Worm (Caenorhabditis elegans): ENCODE measurements around the gene efhc-1.

The efhc-1 gene

ce11 chrX:10332035-10332614 lies 26.1 kb upstream of the efhc-1 start (continued):
- no peak for TF ChIP-seq nhr-77 (tag; optimal IDR thresholded peaks at IDR 0.05)
- TF ChIP-seq sem-4 (tag; optimal IDR thresholded peaks at IDR 0.05): peak; percentile 68
- TF ChIP-seq alr-1 (tag; optimal IDR thresholded peaks at IDR 0.05): no peak
- peak; percentile 2 for TF ChIP-seq nhr-6 (tag; optimal IDR thresholded peaks at IDR 0.05)
- no peak for TF ChIP-seq nhr-237 (tag; optimal IDR thresholded peaks at IDR 0.05)
- no peak for TF ChIP-seq ama-1 (optimal IDR thresholded peaks at IDR 0.05)
- TF ChIP-seq snpc-4 (tag; optimal IDR thresholded peaks at IDR 0.05): no peak
- TF ChIP-seq unc-55 (GFP tag; optimal IDR thresholded peaks at IDR 0.05): no peak
- TF ChIP-seq peb-1 (tag; optimal IDR thresholded peaks at IDR 0.05): no peak
- TF ChIP-seq ceh-16 (tag; optimal IDR thresholded peaks at IDR 0.05): no peak
- peak; percentile 39 for TF ChIP-seq nhr-21 (tag; optimal IDR thresholded peaks at IDR 0.05)
- no peak for TF ChIP-seq dmd-4 (tag; optimal IDR thresholded peaks at IDR 0.05)
- TF ChIP-seq gmeb-1 (tag; optimal IDR thresholded peaks at IDR 0.05): no peak
- TF ChIP-seq sma-3 (GFP tag; optimal IDR thresholded peaks at IDR 0.05): peak; percentile 77
- peak; percentile 6 for TF ChIP-seq lin-13 (GFP tag; optimal IDR thresholded peaks at IDR 0.05)
- TF ChIP-seq elt-1 (tag; optimal IDR thresholded peaks at IDR 0.05): no peak
- peak; percentile 27 for TF ChIP-seq crh-2 (tag; optimal IDR thresholded peaks at IDR 0.05)
- TF ChIP-seq zag-1 (tag; optimal IDR thresholded peaks at IDR 0.05): no peak
- TF ChIP-seq ztf-1 (GFP tag; conservative IDR thresholded peaks at IDR 0.05): no peak
- no peak for TF ChIP-seq nhr-23 (tag; optimal IDR thresholded peaks at IDR 0.05)
- peak; percentile 39 for TF ChIP-seq F13H6.1 (tag; optimal IDR thresholded peaks at IDR 0.05)
- peak; percentile 50 for TF ChIP-seq nhr-129 (tag; optimal IDR thresholded peaks at IDR 0.05)
- no peak for TF ChIP-seq ZK546.5 (tag; optimal IDR thresholded peaks at IDR 0.05)
- no peak for TF ChIP-seq aly-2 (tag; optimal IDR thresholded peaks at IDR 0.05)
- no peak for TF ChIP-seq ztf-11 (tag; optimal IDR thresholded peaks at IDR 0.05)
- no peak for TF ChIP-seq R02D3.7 (tag; optimal IDR thresholded peaks at IDR 0.05)
- no peak for TF ChIP-seq mbf-1 (tag; optimal IDR thresholded peaks at IDR 0.05)
- no peak for TF ChIP-seq nhr-12 (tag; optimal IDR thresholded peaks at IDR 0.05)
- TF ChIP-seq fos-1 (tag; optimal IDR thresholded peaks at IDR 0.05): peak; percentile 40
- no peak for TF ChIP-seq ztf-4 (tag; optimal IDR thresholded peaks at IDR 0.05)

DNA sequence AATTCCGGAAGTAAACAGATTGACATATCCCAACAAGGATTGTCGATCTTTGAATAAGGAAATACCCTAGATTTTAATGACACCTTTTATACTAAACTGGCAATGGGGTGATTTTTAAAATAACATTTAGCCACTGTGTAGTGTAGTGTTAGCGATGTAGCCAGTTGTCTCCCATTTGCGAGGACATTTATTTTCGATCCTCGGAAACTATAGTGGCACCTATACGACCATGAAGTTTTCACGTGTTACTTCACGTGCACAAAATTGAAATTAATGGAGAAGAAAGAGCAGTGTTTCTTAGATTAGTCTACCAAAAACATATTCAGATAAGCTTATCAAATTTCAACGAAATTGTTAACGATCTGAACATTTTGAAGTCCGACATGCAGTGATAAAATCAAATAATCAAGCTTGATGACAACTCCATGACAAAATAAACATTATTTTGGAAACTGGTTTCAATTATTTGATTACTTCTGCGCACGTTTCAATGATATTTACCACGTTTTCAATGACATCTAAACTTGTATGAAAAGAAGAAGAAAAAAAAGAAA lies 24.8 kb upstream of the efhc-1 start, which contains the start of gene R07E3.4:
Gene R07E3.4 (minus strand): TSS at position 51 of the 554 bp plus-strand sequence.
- no peak for TF ChIP-seq nhr-77 (tag; optimal IDR thresholded peaks at IDR 0.05)
- no peak for TF ChIP-seq R02D3.7 (tag; optimal IDR thresholded peaks at IDR 0.05)
- peak; percentile 23 for TF ChIP-seq sma-3 (GFP tag; optimal IDR thresholded peaks at IDR 0.05)
- peak; percentile 75 for TF ChIP-seq egl-27 (tag; optimal IDR thresholded peaks at IDR 0.05)
- TF ChIP-seq fos-1 (tag; optimal IDR thresholded peaks at IDR 0.05): peak; percentile 22
- TF ChIP-seq nhr-25 (tag; optimal IDR thresholded peaks at IDR 0.05): peak; percentile 14
- TF ChIP-seq F13H6.1 (tag; optimal IDR thresholded peaks at IDR 0.05): peak; percentile 20
- TF ChIP-seq sma-9 (GFP tag; optimal IDR thresholded peaks at IDR 0.05): peak; percentile 75
- no peak for TF ChIP-seq sma-9 (tag; optimal IDR thresholded peaks at IDR 0.05)
- TF ChIP-seq C34F6.9 (tag; optimal IDR thresholded peaks at IDR 0.05): peak; percentile 29
- TF ChIP-seq mdl-1 (tag; optimal IDR thresholded peaks at IDR 0.05): no peak
- TF ChIP-seq crh-2 (tag; optimal IDR thresholded peaks at IDR 0.05): peak; percentile 18

DNA sequence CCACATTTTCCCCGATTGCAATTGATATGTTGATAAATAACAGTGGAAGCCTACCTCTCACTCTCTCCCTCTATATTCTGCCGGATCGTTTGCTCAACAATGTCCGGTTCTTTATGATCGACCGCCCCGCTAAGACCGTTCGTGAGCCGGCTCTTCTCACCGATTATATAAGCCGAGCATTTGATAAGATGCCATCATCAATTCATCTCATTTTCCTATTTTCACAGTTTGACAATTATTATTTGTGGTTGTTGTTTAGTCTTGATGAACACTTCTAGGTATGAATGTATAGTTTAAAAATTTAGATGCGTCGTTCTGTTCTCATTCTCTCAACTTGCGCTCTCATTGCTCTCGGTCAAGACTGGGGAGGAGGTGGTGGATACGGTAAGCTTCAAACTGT lies 22.0 kb upstream of the efhc-1 start, which contains the start of gene idpa-3:
Gene idpa-3 (plus strand): TSS at position 301 of the 400 bp plus-strand sequence.
- TF ChIP-seq Y55F3AM.14 (GFP tag; optimal IDR thresholded peaks at IDR 0.05) (no peak), elt-1 (tag; optimal IDR thresholded peaks at IDR 0.05) (no peak), unc-62 (GFP tag; optimal IDR thresholded peaks at IDR 0.05) (no peak)

- TF ChIP-seq crh-2 (tag; optimal IDR thresholded peaks at IDR 0.05): no peak
- no peak for TF ChIP-seq nhr-237 (tag; optimal IDR thresholded peaks at IDR 0.05)
- TF ChIP-seq nhr-12 (tag; optimal IDR thresholded peaks at IDR 0.05): no peak
- no peak for TF ChIP-seq ama-1 (optimal IDR thresholded peaks at IDR 0.05)
- TF ChIP-seq nhr-21 (tag; optimal IDR thresholded peaks at IDR 0.05): no peak
- TF ChIP-seq egl-27 (tag; optimal IDR thresholded peaks at IDR 0.05): no peak
- TF ChIP-seq nhr-11 (tag; optimal IDR thresholded peaks at IDR 0.05): no peak
- no peak for TF ChIP-seq ztf-1 (GFP tag; conservative IDR thresholded peaks at IDR 0.05)
- TF ChIP-seq ceh-16 (tag; optimal IDR thresholded peaks at IDR 0.05): no peak
- no peak for TF ChIP-seq ztf-4 (tag; optimal IDR thresholded peaks at IDR 0.05)
These were observed 21.6 kb upstream of the efhc-1 start for ce11 chrX:10336592-10336991.

Measured in whole organism, L2 larva.